Worm (Caenorhabditis elegans) whole organism, L4 larva: ENCODE data around the gene taf-8.
A peak's percentile ranks its signal among the peaks of the same experiment; 100 is the strongest.

Experiments
- F10B5.3 ChIP-seq: sonication (generic microtip); optimal IDR thresholded peaks from 2 replicates; lab custom pipeline; 2016; ENCODE audit warnings: mild to moderate bottlenecking, missing genetic modification characterization, missing compliant biosample characterization
- Y5F2A.4 ChIP-seq: fragments of 200-800 bp; sonication (Bioruptor generic); optimal IDR thresholded peaks from 2 replicates; lab custom pipeline; 2018; ENCODE audit warnings: mild to moderate bottlenecking, missing genetic modification characterization, missing compliant biosample characterization
- ama-1 ChIP-seq: fragments of 150-350 bp; optimal IDR thresholded peaks from 2 replicates; lab custom pipeline; 2014; ENCODE audit warnings: inconsistent platforms, mixed read lengths
- ceh-62 ChIP-seq: sonication (generic microtip); optimal IDR thresholded peaks from 2 replicates; lab custom pipeline; 2017; ENCODE audit warnings: missing biosample characterization, missing genetic modification characterization
- ces-1 ChIP-seq: fragments of 150-350 bp; sonication (generic microtip); optimal IDR thresholded peaks from 4 replicates; lab custom pipeline; 2014; ENCODE audit warnings: missing biosample characterization, missing genetic modification reagents, missing genetic modification characterization
- ctbp-1 ChIP-seq: fragments of 200-800 bp; sonication (Bioruptor generic); IDR thresholded peaks from 2 replicates; pipeline ENCODE4 v1.3.6; 2022; ENCODE audit warnings: missing genetic modification reagents, missing genetic modification characterization, missing compliant biosample characterization
- daf-12 ChIP-seq: fragments of 150-350 bp; optimal IDR thresholded peaks from 2 replicates; lab custom pipeline; 2014; ENCODE audit warnings: missing biosample characterization, missing genetic modification reagents, missing genetic modification characterization
- daf-19 ChIP-seq: fragments of 200-800 bp; sonication (Bioruptor generic); conservative IDR thresholded peaks from 2 replicates; pipeline ENCODE4 v1.3.6; 2022; ENCODE audit warnings: missing genetic modification characterization, missing compliant biosample characterization
- dmd-6 ChIP-seq: fragments of 200-800 bp; sonication (Bioruptor generic); IDR thresholded peaks from 2 replicates; pipeline ENCODE4 v1.3.6; 2022; ENCODE audit warnings: missing genetic modification reagents, missing genetic modification characterization, missing compliant biosample characterization
- egl-43 ChIP-seq: fragments of 200-800 bp; sonication (Bioruptor generic); IDR thresholded peaks from 2 replicates; pipeline ENCODE4 v1.3.6; 2022; ENCODE audit warnings: missing genetic modification reagents, missing genetic modification characterization, missing compliant biosample characterization
- fkh-10 ChIP-seq: fragments of 150-350 bp; optimal IDR thresholded peaks from 2 replicates; lab custom pipeline; 2014; ENCODE audit warnings: missing biosample characterization, missing genetic modification reagents, missing genetic modification characterization
- gei-8 ChIP-seq: fragments of 200-800 bp; sonication (Bioruptor generic); optimal IDR thresholded peaks from 2 replicates; lab custom pipeline; 2018; ENCODE audit warnings: mild to moderate bottlenecking, missing genetic modification characterization, missing compliant biosample characterization
- hlh-11 ChIP-seq: fragments of 200-800 bp; sonication (Bioruptor generic); optimal IDR thresholded peaks from 2 replicates; lab custom pipeline; 2018; ENCODE audit warnings: mild to moderate bottlenecking, missing genetic modification characterization, missing compliant biosample characterization
- hmg-1.1 ChIP-seq: fragments of 200-800 bp; sonication (Bioruptor generic); IDR thresholded peaks from 2 replicates; pipeline ENCODE4 v1.3.6; 2022; ENCODE audit warnings: missing genetic modification reagents, missing genetic modification characterization, missing compliant biosample characterization
- jun-1 ChIP-seq: fragments of 150-350 bp; optimal IDR thresholded peaks from 2 replicates; lab custom pipeline; 2014; ENCODE audit warnings: missing biosample characterization, missing genetic modification reagents, missing genetic modification characterization
- lin-15B ChIP-seq: fragments of 150-350 bp; sonication (generic microtip); optimal IDR thresholded peaks from 3 replicates; lab custom pipeline; 2014; ENCODE audit warnings: missing biosample characterization, missing genetic modification characterization
- lin-38 ChIP-seq: fragments of 200-800 bp; sonication (Bioruptor generic); IDR thresholded peaks from 2 replicates; pipeline ENCODE4 v1.3.6; 2022; ENCODE audit warnings: missing genetic modification reagents, missing genetic modification characterization, missing compliant biosample characterization
- lin-39 ChIP-seq: fragments of 150-350 bp; optimal IDR thresholded peaks from 2 replicates; lab custom pipeline; 2014; ENCODE audit warnings: missing biosample characterization, missing genetic modification reagents, missing genetic modification characterization
- lsy-2 ChIP-seq, 2 experiments: fragments of 150-350 bp in 1 of 2; sonication (generic microtip) in 1 of 2; optimal IDR thresholded peaks; 2 replicates each; lab custom pipeline; 2014 to 2017; ENCODE audit warnings: missing biosample characterization in 2 of 2, missing genetic modification characterization in 2 of 2
- mdt-29 ChIP-seq: fragments of 200-800 bp; sonication (Bioruptor generic); IDR thresholded peaks from 2 replicates; pipeline ENCODE4 v1.3.6; 2022; ENCODE audit warnings: missing genetic modification reagents, missing genetic modification characterization, missing compliant biosample characterization
- mep-1 ChIP-seq: fragments of 150-350 bp; sonication (generic microtip); optimal IDR thresholded peaks from 3 replicates; lab custom pipeline; 2014; ENCODE audit warnings: missing biosample characterization, missing genetic modification characterization
- mxl-2 ChIP-seq: fragments of 200-800 bp; sonication (Bioruptor generic); conservative IDR thresholded peaks from 2 replicates; pipeline ENCODE4 v1.3.6; 2022; ENCODE audit warnings: missing genetic modification reagents, missing genetic modification characterization, missing compliant biosample characterization
- nhr-48 ChIP-seq: sonication (generic microtip); optimal IDR thresholded peaks from 2 replicates; lab custom pipeline; 2016; ENCODE audit warnings: mild to moderate bottlenecking, missing genetic modification characterization, missing compliant biosample characterization
- nhr-6 ChIP-seq: fragments of 150-350 bp; optimal IDR thresholded peaks from 2 replicates; lab custom pipeline; 2014; ENCODE audit warnings: missing biosample characterization, missing genetic modification characterization
- nhr-76 ChIP-seq: fragments of 150-350 bp; optimal IDR thresholded peaks from 2 replicates; lab custom pipeline; 2014; ENCODE audit warnings: missing biosample characterization, missing genetic modification characterization
- sdz-12 ChIP-seq: fragments of 200-800 bp; sonication (Bioruptor generic); optimal IDR thresholded peaks from 2 replicates; lab custom pipeline; 2018; ENCODE audit warnings: mild to moderate bottlenecking, missing genetic modification characterization, missing compliant biosample characterization
- snpc-1.2 ChIP-seq: fragments of 200-800 bp; sonication (Bioruptor generic); IDR thresholded peaks from 2 replicates; pipeline ENCODE4 v1.3.6; 2022; ENCODE audit warnings: missing genetic modification reagents, missing genetic modification characterization, missing compliant biosample characterization
- spr-1 ChIP-seq: sonication (generic microtip); optimal IDR thresholded peaks from 2 replicates; lab custom pipeline; 2016; ENCODE audit warnings: mild to moderate bottlenecking, missing genetic modification characterization, missing compliant biosample characterization
- unc-62 ChIP-seq, 3 experiments: fragments of 150-350 bp in 1 of 3; sonication (generic microtip); optimal IDR thresholded peaks in 2 of 3; peaks in 1 of 3; 1 replicate in 1 of 3; 2 replicates in 2 of 3; lab custom pipeline; 2014 to 2017; ENCODE audit warnings: missing biosample characterization in 3 of 3, missing genetic modification characterization in 3 of 3, missing genetic modification reagents in 3 of 3, missing genotype in 1 of 3
- zip-2 ChIP-seq: fragments of 150-350 bp; optimal IDR thresholded peaks from 2 replicates; lab custom pipeline; 2014; ENCODE audit warnings: missing biosample characterization, missing genetic modification characterization
- ztf-7 ChIP-seq: fragments of 150-350 bp; optimal IDR thresholded peaks from 2 replicates; lab custom pipeline; 2014; ENCODE audit warnings: missing biosample characterization, missing genetic modification characterization

Gene taf-8

DNA sequence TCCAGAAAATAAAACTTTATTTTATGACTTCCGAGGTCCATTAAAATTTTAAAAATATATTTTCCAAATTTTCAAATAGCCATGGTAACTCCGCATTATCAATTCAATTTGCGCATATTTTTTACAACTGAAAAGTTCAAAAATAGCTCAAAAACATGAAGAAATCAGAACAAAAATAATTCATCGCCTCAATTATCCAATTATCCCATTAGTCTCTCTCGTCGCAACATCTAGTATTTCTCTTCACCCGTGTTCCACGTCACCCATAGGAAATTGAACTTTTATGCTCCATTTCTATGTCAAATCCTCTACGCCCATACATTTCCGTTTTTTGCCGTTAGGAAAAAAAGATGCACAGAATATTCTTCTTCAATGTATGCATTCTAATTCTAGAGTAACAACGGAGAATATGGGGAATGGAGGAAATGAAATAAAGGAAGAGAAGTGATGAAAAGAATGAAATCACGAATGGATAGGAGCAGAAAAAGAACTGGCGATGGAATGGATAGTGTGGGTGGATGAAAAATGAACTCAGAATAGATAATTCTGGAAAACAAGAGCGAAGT, 21.0 kb downstream of the taf-8 start:
- TF ChIP-seq egl-43 (GFP tag; lab: Robert Waterston, UW) (no peak), mep-1 (tag; lab: Kevin White, UChicago) (no peak), ceh-62 (tag; lab: Kevin White, UChicago) (no peak), F10B5.3 (no peak), ctbp-1 (peak; percentile 64), fkh-10 (GFP tag; lab: Kevin White, UChicago) (peak; percentile 89), snpc-1.2 (GFP tag; lab: Robert Waterston, UW) (no peak), Y5F2A.4 (GFP tag; lab: Kevin White, UChicago) (no peak), mdt-29 (GFP tag; lab: Robert Waterston, UW) (no peak), lsy-2 (tag; optimal IDR thresholded peaks at IDR 0.05; lab: Kevin White, UChicago) (peak in 1 of 2 experiments; percentile 12), gei-8 (GFP tag; lab: Kevin White, UChicago) (no peak), hlh-11 (no peak), lin-15B (tag; lab: Kevin White, UChicago) (no peak), lin-39 (tag; lab: Kevin White, UChicago) (no peak), ces-1 (GFP tag; lab: Kevin White, UChicago) (peak; percentile 73), spr-1 (tag; lab: Kevin White, UChicago) (no peak), daf-19 (no peak), zip-2 (tag; lab: Kevin White, UChicago) (no peak), ama-1 (no peak), ztf-7 (tag; lab: Kevin White, UChicago) (no peak), nhr-48 (tag; lab: Kevin White, UChicago) (no peak), mxl-2 (GFP tag; lab: Robert Waterston, UW) (no peak), dmd-6 (GFP tag; lab: Robert Waterston, UW) (no peak), nhr-6 (tag; lab: Kevin White, UChicago) (no peak)
- TF ChIP-seq, all 104 proteins: peak for 4

DNA sequence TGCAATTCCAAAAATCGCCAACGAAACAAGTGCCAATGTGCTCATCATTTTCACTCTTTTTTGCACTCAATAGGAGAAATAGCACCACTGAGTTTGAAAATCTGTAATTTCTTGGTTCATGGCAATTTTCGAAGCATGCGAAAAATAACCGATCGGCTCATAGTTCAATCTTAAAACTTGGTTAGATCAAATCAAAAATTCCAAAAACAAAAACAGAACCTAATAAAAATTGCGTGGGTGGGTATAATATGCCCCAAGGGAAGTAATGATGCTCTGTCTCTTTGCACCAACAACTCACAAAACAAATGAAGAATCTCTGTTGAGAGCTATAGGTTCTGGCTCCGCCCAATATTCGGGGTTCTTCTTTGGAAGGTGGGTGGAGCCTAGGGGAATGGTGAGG, 22.7 kb downstream of the taf-8 start, which contains the start of gene nlp-11:
TSS of gene nlp-11 (minus strand) at position 101 of the 400 bp plus-strand sequence.
- TF ChIP-seq daf-12 (tag; lab: Kevin White, UChicago) (no peak), unc-62 (GFP tag; optimal IDR thresholded peaks at IDR 0.05 in 1 of 2; lab: Kevin White, UChicago) (peak in 1 of 2 experiments; percentile 57), unc-62 (tag; optimal IDR thresholded peaks at IDR 0.05; lab: Kevin White, UChicago) (no peak)

DNA sequence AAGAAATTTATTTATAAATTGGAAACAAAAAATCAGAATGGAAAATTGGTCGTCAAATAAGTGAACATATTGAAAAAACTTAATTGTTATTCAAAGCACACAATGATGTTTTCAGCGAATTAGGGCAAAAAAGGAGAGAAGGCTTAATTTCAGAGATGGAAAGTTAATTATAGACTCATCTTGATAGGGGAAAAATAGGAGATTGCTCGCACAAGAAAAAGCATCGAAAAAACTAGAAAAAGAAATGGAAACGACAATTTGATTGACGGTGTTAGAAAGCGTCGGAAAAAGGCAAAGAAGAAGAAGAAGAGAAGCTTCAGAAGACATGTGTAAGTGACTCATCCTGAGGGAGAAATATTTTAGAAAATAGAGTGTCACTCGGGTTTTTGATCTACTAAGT, 26.8 kb downstream of the taf-8 start:
- peak in 1 of 2 experiments; percentile 95 for TF ChIP-seq unc-62 (GFP tag; optimal IDR thresholded peaks at IDR 0.05 in 1 of 2; lab: Kevin White, UChicago)
- TF ChIP-seq unc-62 (tag; optimal IDR thresholded peaks at IDR 0.05; lab: Kevin White, UChicago): no peak
- no peak for TF ChIP-seq jun-1 (tag; lab: Kevin White, UChicago)

DNA sequence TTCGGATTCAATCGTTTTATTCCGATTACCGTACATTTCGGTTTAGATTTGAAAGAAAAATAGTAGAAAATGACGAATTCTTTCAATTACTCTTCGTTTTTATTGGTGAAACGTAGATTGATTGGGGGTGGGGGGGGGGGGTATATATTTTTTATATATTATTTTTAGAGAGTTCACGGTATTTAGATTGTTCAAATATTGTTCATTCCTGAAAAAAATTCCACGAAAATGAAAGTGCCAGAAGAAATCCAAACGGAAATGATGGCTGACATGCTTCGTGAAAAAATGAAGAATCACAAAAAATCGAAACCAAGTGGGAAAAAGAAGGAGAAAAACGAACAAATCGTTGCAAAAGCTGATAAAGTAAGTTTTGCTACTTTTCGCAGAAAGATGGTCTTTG, 31.2 kb downstream of the taf-8 start, which contains the start of the genes Y53C12A.8 and Y53C12A.7:
TSS of gene Y53C12A.8 (minus strand) at position 101 of the 400 bp plus-strand sequence.
TSS of gene Y53C12A.7 (plus strand) at position 181 of the 400 bp plus-strand sequence.
- TF ChIP-seq sdz-12 (GFP tag; lab: Kevin White, UChicago) (no peak), nhr-76 (no peak)

DNA sequence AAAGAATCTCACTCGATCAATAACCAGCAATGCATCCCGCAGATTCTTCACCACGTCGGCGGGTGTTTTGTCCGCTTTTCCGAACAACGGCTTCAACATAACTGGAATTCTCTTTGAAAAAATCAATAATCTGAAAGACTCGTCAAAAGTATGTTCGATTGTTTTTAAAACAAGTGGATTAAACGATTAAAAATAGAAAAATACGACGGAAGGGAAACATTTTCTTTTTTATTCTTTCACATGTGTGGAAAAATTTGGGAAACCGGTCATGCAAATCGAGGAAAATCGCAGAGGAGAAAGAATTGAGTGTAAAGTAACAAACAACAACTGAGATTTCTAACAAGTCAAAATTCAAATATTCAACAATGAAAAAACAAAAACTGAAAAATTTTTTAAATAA, 34.5 kb downstream of the taf-8 start, which contains the start of gene mop-25.2:
TSS of gene mop-25.2 (minus strand) at position 101 of the 400 bp plus-strand sequence.
- TF ChIP-seq lin-38 (0 out of 2 replicates have a peak, but pooled peaks have one; percentile 26), ama-1 (peak; percentile 38), lsy-2 (tag; optimal IDR thresholded peaks at IDR 0.05; lab: Kevin White, UChicago) (no peak), hmg-1.1 (GFP tag; lab: Robert Waterston, UW) (no peak)
